Fruit fly (Drosophila melanogaster) whole organism, wandering third instar larva: ENCODE measurements around the gene CG5199.

Experiments used
- Abd-B ChIP-seq: fragments of >200 bp; optimal IDR thresholded peaks from 2 replicates; lab custom pipeline; 2017; ENCODE audit warnings: missing biosample characterization, missing genetic modification characterization
- CG32264 ChIP-seq: fragments of 200-800 bp; sonication (Bioruptor generic); optimal IDR thresholded peaks from 2 replicates; lab custom pipeline; 2016; ENCODE audit warnings: missing biosample characterization, missing genetic modification characterization
- CG9705 ChIP-seq: fragments of 200-800 bp; sonication (Bioruptor generic); optimal IDR thresholded peaks from 2 replicates; lab custom pipeline; 2018; ENCODE audit warnings: missing biosample characterization, mild to moderate bottlenecking, missing genetic modification characterization
- Dfd ChIP-seq: fragments of >200 bp; optimal IDR thresholded peaks from 2 replicates; lab custom pipeline; 2017; ENCODE audit warnings: missing biosample characterization, missing genetic modification characterization
- Dif ChIP-seq: fragments of 200-275, 200-300 bp; sonication (Bioruptor generic); optimal IDR thresholded peaks from 2 replicates; lab custom pipeline; 2018; ENCODE audit warnings: missing biosample characterization, missing genetic modification characterization; ENCODE audit not compliant: partially characterized antibody
- GATAd ChIP-seq: sonication (Bioruptor generic); optimal IDR thresholded peaks from 2 replicates; lab custom pipeline; 2016; ENCODE audit warnings: missing biosample characterization, missing genetic modification characterization
- HLH106 ChIP-seq: fragments of 200-800 bp; optimal IDR thresholded peaks from 3 replicates; lab custom pipeline; 2019; ENCODE audit warnings: missing biosample characterization, mild to moderate bottlenecking, missing genetic modification characterization, moderate library complexity
- Hr78 ChIP-seq: fragments of >200 bp; optimal IDR thresholded peaks from 2 replicates; lab custom pipeline; 2017; ENCODE audit warnings: missing biosample characterization, missing genetic modification characterization
- Hr83 ChIP-seq: fragments of 200-300 bp; sonication (Bioruptor generic); optimal IDR thresholded peaks from 2 replicates; lab custom pipeline; 2016; ENCODE audit warnings: missing biosample characterization, mild to moderate bottlenecking, missing genetic modification characterization, moderate library complexity; ENCODE audit not compliant: poor library complexity, severe bottlenecking
- Jra ChIP-seq: sonication (Bioruptor generic); optimal IDR thresholded peaks from 2 replicates; lab custom pipeline; 2016; ENCODE audit warnings: missing biosample characterization, missing genetic modification characterization
- Mio ChIP-seq: sonication (Bioruptor generic); optimal IDR thresholded peaks from 2 replicates; lab custom pipeline; 2016; ENCODE audit warnings: missing biosample characterization, missing genetic modification characterization
- Myc ChIP-seq: fragments of >200 bp; optimal IDR thresholded peaks from 2 replicates; lab custom pipeline; 2017
- N ChIP-seq: fragments of >200 bp; optimal IDR thresholded peaks from 2 replicates; lab custom pipeline; 2018; ENCODE audit warnings: missing biosample characterization, missing external identifiers, missing genetic modification characterization
- OdsH ChIP-seq: fragments of 200-800 bp; sonication (Bioruptor generic); optimal IDR thresholded peaks from 2 replicates; lab custom pipeline; 2016; ENCODE audit warnings: missing biosample characterization, mild to moderate bottlenecking, missing genetic modification characterization
- Rel ChIP-seq, 2 experiments: fragments of 200-800 bp; sonication (Bioruptor generic) in 1 of 2; optimal IDR thresholded peaks; 2 replicates in 1 of 2; 3 replicates in 1 of 2; lab custom pipeline; 2016 to 2019; ENCODE audit warnings: mild to moderate bottlenecking in 2 of 2, missing biosample characterization in 2 of 2, missing genetic modification characterization in 2 of 2, moderate library complexity in 1 of 2
- Sp1 ChIP-seq: fragments of 200-800 bp; sonication (Bioruptor generic); optimal IDR thresholded peaks from 3 replicates; lab custom pipeline; 2019; ENCODE audit warnings: missing biosample characterization, mild to moderate bottlenecking, missing genetic modification characterization, moderate library complexity
- Vsx2 ChIP-seq: fragments of 200-300, 225-300 bp; sonication (Bioruptor generic); optimal IDR thresholded peaks from 2 replicates; lab custom pipeline; 2018; ENCODE audit warnings: missing biosample characterization, missing genetic modification characterization; ENCODE audit not compliant: partially characterized antibody
- br ChIP-seq: fragments of 200-800 bp; sonication (Bioruptor generic); optimal IDR thresholded peaks from 2 replicates; lab custom pipeline; 2016; ENCODE audit warnings: missing biosample characterization, missing genetic modification characterization
- brk ChIP-seq: fragments of 200-800 bp; sonication (Bioruptor generic); optimal IDR thresholded peaks from 2 replicates; lab custom pipeline; 2016; ENCODE audit warnings: missing biosample characterization, mild to moderate bottlenecking, missing genetic modification characterization
- dsf ChIP-seq: sonication (Bioruptor generic); optimal IDR thresholded peaks from 2 replicates; lab custom pipeline; 2016; ENCODE audit warnings: missing biosample characterization, missing genetic modification characterization, borderline replicate concordance
- ey ChIP-seq: fragments of 200-800 bp; sonication (Bioruptor generic); optimal IDR thresholded peaks from 2 replicates; lab custom pipeline; 2016; ENCODE audit warnings: missing biosample characterization, missing genetic modification characterization
- foxo ChIP-seq, 2 experiments: fragments of 200-800 bp; sonication (Bioruptor generic); optimal IDR thresholded peaks; 2 replicates in 1 of 2; 3 replicates in 1 of 2; lab custom pipeline; 2016 to 2017; ENCODE audit warnings: missing biosample characterization in 2 of 2, missing genetic modification characterization in 2 of 2
- fru ChIP-seq: fragments of 200-800 bp; sonication (Bioruptor generic); optimal IDR thresholded peaks from 3 replicates; lab custom pipeline; 2016; ENCODE audit warnings: missing biosample characterization, mild to moderate bottlenecking, missing genetic modification characterization
- h ChIP-seq: fragments of 200-800 bp; sonication (Bioruptor generic); optimal IDR thresholded peaks from 3 replicates; lab custom pipeline; 2016; ENCODE audit warnings: missing biosample characterization, mild to moderate bottlenecking, missing genetic modification characterization
- jim ChIP-seq: fragments of 175-275, 200-325 bp; sonication (Bioruptor generic); optimal IDR thresholded peaks from 2 replicates; lab custom pipeline; 2016; ENCODE audit warnings: missing biosample characterization, mild to moderate bottlenecking, missing genetic modification characterization
- lola ChIP-seq: fragments of >200 bp; optimal IDR thresholded peaks from 2 replicates; lab custom pipeline; 2017; ENCODE audit warnings: missing biosample characterization, missing genetic modification characterization
- rgr ChIP-seq: fragments of 200-800 bp; sonication (Bioruptor generic); optimal IDR thresholded peaks from 3 replicates; lab custom pipeline; 2016; ENCODE audit warnings: missing biosample characterization, mild to moderate bottlenecking, missing genetic modification characterization
- sv ChIP-seq: fragments of 200-800 bp; sonication (Bioruptor generic); optimal IDR thresholded peaks from 3 replicates; lab custom pipeline; 2016; ENCODE audit warnings: missing biosample characterization, missing genetic modification characterization
- usp ChIP-seq: fragments of >200 bp; optimal IDR thresholded peaks from 2 replicates; lab custom pipeline; 2017; ENCODE audit warnings: missing biosample characterization, missing genetic modification characterization
- woc ChIP-seq: sonication (Bioruptor generic); optimal IDR thresholded peaks from 2 replicates; lab custom pipeline; 2016; ENCODE audit warnings: missing biosample characterization, mild to moderate bottlenecking, missing genetic modification characterization

The CG5199 gene

dm6 chr3L:20410780-20411179 is 41.9 kb downstream of the CG5199 start:
- TF ChIP-seq fru (GFP tag; lab: Kevin White, UChicago): peak; percentile 2
- TF ChIP-seq brk: no peak
- TF ChIP-seq HLH106: no peak
- peak; percentile 7 for TF ChIP-seq rgr (GFP tag; lab: Kevin White, UChicago)
- TF ChIP-seq br (GFP tag; lab: Kevin White, UChicago): no peak
- peak; percentile 27 for TF ChIP-seq Myc (lab: Kevin White, UChicago)
- TF ChIP-seq Vsx2 (GFP tag; lab: Kevin White, UChicago): peak; percentile 93
- TF ChIP-seq woc (GFP tag; lab: Kevin White, UChicago): no peak
- TF ChIP-seq N (GFP tag; lab: Kevin White, UChicago): peak; percentile 11

DNA sequence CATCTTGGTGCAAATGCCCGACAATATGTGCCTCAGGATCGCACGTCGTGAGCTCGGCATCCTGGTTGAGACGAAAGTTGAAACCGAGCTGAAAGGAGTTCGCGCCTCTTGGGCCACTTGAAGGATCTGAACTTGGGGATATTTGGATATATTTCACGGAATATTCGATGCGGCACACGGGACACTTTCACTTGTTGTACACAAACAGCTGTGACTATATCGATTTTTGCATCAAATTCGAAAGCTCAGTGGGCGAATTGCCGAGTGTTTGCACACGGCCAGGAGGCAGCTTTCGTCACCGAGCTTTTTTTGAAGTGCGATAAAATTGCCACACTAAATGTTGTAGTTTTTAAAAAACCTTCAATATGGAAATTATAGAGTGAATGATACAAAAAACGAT is 42.3 kb downstream of the CG5199 start, which contains the start of gene CG13248:
Gene CG13248, minus strand, starts transcription at position 222 of the 400 bp plus-strand sequence.
- TF ChIP-seq Abd-B (GFP tag; lab: Kevin White, UChicago) (no peak), rgr (GFP tag; lab: Kevin White, UChicago) (no peak), Jra (no peak), Vsx2 (GFP tag; lab: Kevin White, UChicago) (no peak), lola (no peak), Myc (lab: Kevin White, UChicago) (no peak), HLH106 (no peak), CG9705 (GFP tag; lab: Kevin White, UChicago) (no peak)

dm6 chr3L:20405971-20406948 is 46.4 kb downstream of the CG5199 start:
- TF ChIP-seq lola (no peak), dsf (GFP tag; lab: Kevin White, UChicago) (no peak), N (GFP tag; lab: Kevin White, UChicago) (peak; percentile 64), CG32264 (GFP tag; lab: Kevin White, UChicago) (no peak), rgr (GFP tag; lab: Kevin White, UChicago) (no peak), ey (GFP tag; lab: Kevin White, UChicago) (no peak), Hr83 (GFP tag; lab: Kevin White, UChicago) (no peak), Dfd (GFP tag; lab: Kevin White, UChicago) (no peak), woc (GFP tag; lab: Kevin White, UChicago) (no peak), Dif (GFP tag; lab: Kevin White, UChicago) (no peak), Sp1 (peak; percentile 14), Myc (lab: Kevin White, UChicago) (peak; percentile 66), foxo (GFP tag; optimal IDR thresholded peaks at IDR 0.05; lab: Kevin White, UChicago) (no peak)

DNA sequence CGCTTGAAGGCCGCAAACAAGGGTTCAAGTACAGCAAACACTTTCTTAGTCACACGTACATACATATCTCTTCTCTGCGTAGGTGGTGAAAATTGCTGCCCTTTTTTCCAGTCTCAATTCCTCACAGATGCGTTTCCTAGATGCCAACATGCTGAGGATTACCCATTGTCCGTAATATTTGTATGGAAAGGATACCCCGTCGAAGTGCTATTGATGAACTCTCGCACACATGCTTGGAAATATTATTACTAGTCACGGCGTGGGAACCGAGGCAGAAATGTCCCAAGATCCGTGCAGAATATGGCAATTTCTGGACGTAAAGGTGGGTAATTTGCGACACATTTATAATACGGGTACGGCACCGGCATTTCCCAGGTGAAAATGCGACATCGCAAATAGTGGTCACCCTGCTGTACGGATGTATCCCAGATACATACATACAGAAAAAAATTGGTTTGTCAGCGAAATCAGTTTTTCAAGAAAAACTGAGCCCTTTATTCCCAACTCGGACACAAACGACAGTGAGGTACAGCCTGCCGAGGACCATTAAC is 47.3 kb downstream of the CG5199 start:
- TF ChIP-seq usp (GFP tag; lab: Kevin White, UChicago) (no peak), GATAd (GFP tag; lab: Kevin White, UChicago) (no peak)

- TF ChIP-seq N (GFP tag; lab: Kevin White, UChicago): no peak
- no peak for TF ChIP-seq br (GFP tag; lab: Kevin White, UChicago)
- TF ChIP-seq Hr78 (GFP tag; lab: Kevin White, UChicago): no peak
- no peak for TF ChIP-seq h
- no peak for TF ChIP-seq CG32264 (GFP tag; lab: Kevin White, UChicago)
- no peak for TF ChIP-seq Dif (GFP tag; lab: Kevin White, UChicago)
- no peak for TF ChIP-seq sv (GFP tag; lab: Kevin White, UChicago)
- no peak for TF ChIP-seq Mio (GFP tag; lab: Kevin White, UChicago)
- TF ChIP-seq OdsH (GFP tag; lab: Kevin White, UChicago): no peak
- no peak for TF ChIP-seq dsf (GFP tag; lab: Kevin White, UChicago)
- no peak for TF ChIP-seq rgr (GFP tag; lab: Kevin White, UChicago)
- no peak for TF ChIP-seq Rel (GFP tag; optimal IDR thresholded peaks at IDR 0.05; lab: Kevin White, UChicago)
- TF ChIP-seq Rel (tag; optimal IDR thresholded peaks at IDR 0.05; lab: Kevin White, UChicago): no peak
- TF ChIP-seq jim (GFP tag; lab: Kevin White, UChicago): no peak
- TF ChIP-seq Dfd (GFP tag; lab: Kevin White, UChicago): no peak
- TF ChIP-seq CG9705 (GFP tag; lab: Kevin White, UChicago): no peak
- TF ChIP-seq Vsx2 (GFP tag; lab: Kevin White, UChicago): no peak
- TF ChIP-seq, all 38 proteins: peak for 0
These were observed 48.1 kb downstream of the CG5199 start for dm6 chr3L:20404515-20404914.
